Worm (Caenorhabditis elegans) whole organism, L1 larva: ENCODE measurements around the gene F54B11.10.

Source experiments
- C04F5.9 ChIP-seq: sonication (generic microtip); optimal IDR thresholded peaks from 2 replicates; lab custom pipeline; 2016; ENCODE audit warnings: missing genetic modification characterization, missing compliant biosample characterization
- alr-1 ChIP-seq: fragments of 200-800 bp; sonication (Bioruptor generic); optimal IDR thresholded peaks from 2 replicates; lab custom pipeline; 2018; ENCODE audit warnings: borderline replicate concordance, mild to moderate bottlenecking, missing genetic modification characterization, missing compliant biosample characterization
- aly-2 ChIP-seq: fragments of 150-350 bp; optimal IDR thresholded peaks from 2 replicates; lab custom pipeline; 2014; ENCODE audit warnings: missing biosample characterization, missing genetic modification characterization
- ceh-8 ChIP-seq: fragments of 200-800 bp; sonication (Bioruptor generic); optimal IDR thresholded peaks from 2 replicates; lab custom pipeline; 2018; ENCODE audit warnings: mild to moderate bottlenecking, missing genetic modification characterization, moderate library complexity, missing compliant biosample characterization
- ceh-82 ChIP-seq, 3 experiments: fragments of 150-350 bp in 1 of 3; sonication (generic microtip) in 2 of 3; optimal IDR thresholded peaks; 2 replicates each; lab custom pipeline; 2014 to 2017; ENCODE audit warnings: missing biosample characterization in 3 of 3, missing genetic modification characterization in 3 of 3
- ces-1 ChIP-seq: fragments of 150-350 bp; optimal IDR thresholded peaks from 2 replicates; lab custom pipeline; 2014; ENCODE audit warnings: missing biosample characterization, missing genetic modification reagents, missing genetic modification characterization
- dsc-1 ChIP-seq: sonication (generic microtip); optimal IDR thresholded peaks from 2 replicates; lab custom pipeline; 2016; ENCODE audit warnings: mild to moderate bottlenecking, missing genetic modification characterization, missing compliant biosample characterization
- efl-1 ChIP-seq, 4 experiments: fragments of 150-350 bp; optimal IDR thresholded peaks in 3 of 4; peaks in 1 of 4; 1 replicate in 1 of 4; 2 replicates in 3 of 4; lab custom pipeline; 2014; ENCODE audit warnings: missing biosample characterization in 2 of 4, missing genetic modification characterization in 2 of 4, missing genetic modification reagents in 2 of 4
- elt-2 ChIP-seq: sonication (generic microtip); optimal IDR thresholded peaks from 2 replicates; lab custom pipeline; 2016; ENCODE audit warnings: missing genetic modification characterization, mild to moderate bottlenecking, inconsistent platforms, missing compliant biosample characterization, missing genetic modification reagents
- ets-5 ChIP-seq: fragments of 200-800 bp; sonication (Bioruptor generic); IDR thresholded peaks from 2 replicates; pipeline ENCODE4 v1.3.6; 2022; ENCODE audit warnings: missing genetic modification characterization, missing compliant biosample characterization
- fkh-4 ChIP-seq: sonication (generic microtip); optimal IDR thresholded peaks from 2 replicates; lab custom pipeline; 2016; ENCODE audit warnings: missing compliant biosample characterization, missing genetic modification characterization, borderline replicate concordance
- fos-1 ChIP-seq: fragments of 150-350 bp; optimal IDR thresholded peaks from 2 replicates; lab custom pipeline; 2014; ENCODE audit warnings: missing biosample characterization, missing genetic modification characterization
- hlh-17 ChIP-seq: fragments of 200-800 bp; sonication (Bioruptor generic); optimal IDR thresholded peaks from 2 replicates; lab custom pipeline; 2018; ENCODE audit warnings: missing genetic modification characterization, mild to moderate bottlenecking, missing compliant biosample characterization, moderate library complexity, borderline replicate concordance
- irx-1 ChIP-seq: sonication (generic microtip); optimal IDR thresholded peaks from 2 replicates; lab custom pipeline; 2016; ENCODE audit warnings: missing genetic modification characterization, missing compliant biosample characterization
- isw-1 ChIP-seq: fragments of 200-800 bp; sonication (Bioruptor generic); IDR thresholded peaks from 2 replicates; pipeline ENCODE4 v1.3.6; 2022; ENCODE audit warnings: missing genetic modification characterization, missing compliant biosample characterization
- jun-1 ChIP-seq: fragments of 150-350 bp; optimal IDR thresholded peaks from 2 replicates; lab custom pipeline; 2014; ENCODE audit warnings: missing biosample characterization, missing genetic modification reagents, missing genetic modification characterization
- lin-13 ChIP-seq: fragments of 150-350 bp; optimal IDR thresholded peaks from 2 replicates; lab custom pipeline; 2014; ENCODE audit warnings: missing biosample characterization, missing genetic modification reagents, missing genetic modification characterization
- lin-14 ChIP-seq: fragments of 200-800 bp; sonication (Bioruptor generic); optimal IDR thresholded peaks from 2 replicates; lab custom pipeline; 2018; ENCODE audit warnings: mild to moderate bottlenecking, missing genetic modification characterization, moderate library complexity, missing compliant biosample characterization
- lsy-2 ChIP-seq, 2 experiments: fragments of 150-350 bp; optimal IDR thresholded peaks; 2 replicates each; lab custom pipeline; 2014; ENCODE audit warnings: missing biosample characterization in 2 of 2, missing genetic modification characterization in 2 of 2
- mdl-1 ChIP-seq, 2 experiments: fragments of 150-350 bp; optimal IDR thresholded peaks; 2 replicates each; lab custom pipeline; 2014 to 2017; ENCODE audit warnings: missing biosample characterization in 2 of 2, missing genetic modification characterization in 2 of 2, inconsistent platforms in 1 of 2
- mef-2 ChIP-seq: fragments of 150-350 bp; optimal IDR thresholded peaks from 2 replicates; lab custom pipeline; 2014; ENCODE audit warnings: missing biosample characterization, missing genetic modification characterization
- mep-1 ChIP-seq: fragments of 150-350 bp; optimal IDR thresholded peaks from 2 replicates; lab custom pipeline; 2014; ENCODE audit warnings: missing biosample characterization, missing genetic modification characterization
- nhr-12 ChIP-seq: sonication (generic microtip); optimal IDR thresholded peaks from 2 replicates; lab custom pipeline; 2017; ENCODE audit warnings: missing biosample characterization, missing genetic modification characterization
- nhr-19 ChIP-seq: fragments of 200-800 bp; sonication (Bioruptor generic); conservative IDR thresholded peaks from 2 replicates; pipeline ENCODE4 v1.3.6; 2022; ENCODE audit warnings: missing genetic modification characterization, missing compliant biosample characterization
- nhr-20 ChIP-seq: sonication (generic microtip); optimal IDR thresholded peaks from 2 replicates; lab custom pipeline; 2016; ENCODE audit warnings: mild to moderate bottlenecking, missing genetic modification characterization, missing compliant biosample characterization
- nhr-28 ChIP-seq: fragments of 150-350 bp; optimal IDR thresholded peaks from 2 replicates; lab custom pipeline; 2014; ENCODE audit warnings: missing biosample characterization, missing genetic modification characterization
- nhr-71 ChIP-seq: sonication (generic microtip); optimal IDR thresholded peaks from 2 replicates; lab custom pipeline; 2016; ENCODE audit warnings: mild to moderate bottlenecking, missing genetic modification characterization, moderate library complexity, missing compliant biosample characterization
- nhr-77 ChIP-seq: fragments of 150-350 bp; optimal IDR thresholded peaks from 2 replicates; lab custom pipeline; 2014; ENCODE audit warnings: missing biosample characterization, missing genetic modification characterization
- nhr-84 ChIP-seq: sonication (generic microtip); optimal IDR thresholded peaks from 2 replicates; lab custom pipeline; 2017; ENCODE audit warnings: missing biosample characterization, missing genetic modification characterization
- pqm-1 ChIP-seq: sonication (generic microtip); optimal IDR thresholded peaks from 3 replicates; lab custom pipeline; 2017; ENCODE audit warnings: missing biosample characterization, missing genetic modification characterization
- rnt-1 ChIP-seq: sonication (generic microtip); optimal IDR thresholded peaks from 2 replicates; lab custom pipeline; 2016; ENCODE audit warnings: mild to moderate bottlenecking, missing genetic modification characterization, moderate library complexity, missing compliant biosample characterization
- snpc-4 ChIP-seq: fragments of 150-350 bp; optimal IDR thresholded peaks from 2 replicates; lab custom pipeline; 2014; ENCODE audit warnings: missing biosample characterization, missing genetic modification characterization
- snu-23 ChIP-seq: sonication (generic microtip); optimal IDR thresholded peaks from 2 replicates; lab custom pipeline; 2016; ENCODE audit warnings: missing genetic modification characterization, missing compliant biosample characterization
- sox-4 ChIP-seq: sonication (generic microtip); optimal IDR thresholded peaks from 2 replicates; lab custom pipeline; 2016; ENCODE audit warnings: missing genetic modification characterization, missing compliant biosample characterization
- sup-37 ChIP-seq: fragments of 200-800 bp; sonication (Bioruptor generic); optimal IDR thresholded peaks from 2 replicates; lab custom pipeline; 2018; ENCODE audit warnings: mild to moderate bottlenecking, missing genetic modification characterization, missing compliant biosample characterization
- swsn-7 ChIP-seq: sonication (generic microtip); optimal IDR thresholded peaks from 2 replicates; lab custom pipeline; 2016; ENCODE audit warnings: missing genetic modification characterization, missing compliant biosample characterization
- unc-30 ChIP-seq: sonication (generic microtip); optimal IDR thresholded peaks from 2 replicates; lab custom pipeline; 2017; ENCODE audit warnings: missing biosample characterization, missing genetic modification characterization
- unc-98 ChIP-seq: fragments of 200-800 bp; sonication (Bioruptor generic); IDR thresholded peaks from 2 replicates; pipeline ENCODE4 v1.3.6; 2022; ENCODE audit warnings: missing genetic modification characterization, missing compliant biosample characterization
- vab-15 ChIP-seq: sonication (generic microtip); optimal IDR thresholded peaks from 2 replicates; lab custom pipeline; 2017; ENCODE audit warnings: missing genotype, mild to moderate bottlenecking, missing genetic modification characterization, missing compliant biosample characterization
- zag-1 ChIP-seq: fragments of 150-350 bp; optimal IDR thresholded peaks from 2 replicates; lab custom pipeline; 2014; ENCODE audit warnings: missing biosample characterization, missing genetic modification characterization
- ztf-11 ChIP-seq, 2 experiments: sonication (generic microtip); optimal IDR thresholded peaks; 2 replicates each; lab custom pipeline; 2016 to 2017; ENCODE audit warnings: missing genetic modification characterization in 2 of 2, missing biosample characterization in 1 of 2, missing compliant biosample characterization in 1 of 2

Gene F54B11.10

DNA sequence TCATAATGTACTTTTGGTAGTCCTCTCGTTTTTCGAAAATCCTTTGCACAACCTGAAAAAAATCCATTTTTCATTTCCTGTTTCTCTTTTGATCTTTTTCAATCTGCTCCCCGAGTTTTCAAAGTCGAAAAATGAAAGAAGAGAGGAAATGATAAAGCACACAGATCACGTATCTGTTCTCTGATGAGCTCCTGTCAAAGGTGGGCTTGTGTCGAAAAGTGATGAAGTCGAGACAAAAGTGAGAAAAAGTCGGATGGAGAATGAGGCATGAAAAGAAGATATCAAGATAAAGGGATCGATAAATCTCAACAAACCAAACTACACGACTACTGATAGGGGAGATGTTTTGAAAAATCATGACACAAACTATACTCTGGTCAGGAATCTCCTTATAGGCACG lies 26.8 kb upstream of the F54B11.10 start (continued):
- peak; percentile 21 for TF ChIP-seq snu-23
- TF ChIP-seq nhr-77 (tag; lab: Kevin White, UChicago), result no peak
- TF ChIP-seq hlh-17 (GFP tag; lab: Kevin White, UChicago), result no peak
- peak; percentile 33 for TF ChIP-seq mef-2 (tag; lab: Kevin White, UChicago)
- no peak for TF ChIP-seq fos-1 (tag; lab: Kevin White, UChicago)
- TF ChIP-seq fkh-4 (tag; lab: Kevin White, UChicago), result no peak
- no peak for TF ChIP-seq lin-13 (GFP tag; lab: Kevin White, UChicago)
- no peak for TF ChIP-seq pqm-1
- no peak for TF ChIP-seq sox-4 (tag; lab: Kevin White, UChicago)
- TF ChIP-seq ces-1 (GFP tag; lab: Kevin White, UChicago), result no peak
- no peak for TF ChIP-seq alr-1 (tag; lab: Kevin White, UChicago)
- TF ChIP-seq nhr-71 (tag; lab: Kevin White, UChicago), result peak; percentile 86
- TF ChIP-seq zag-1 (tag; lab: Kevin White, UChicago), result no peak
- TF ChIP-seq lin-14, result peak; percentile 72
- no peak for TF ChIP-seq aly-2 (tag; lab: Kevin White, UChicago)
- TF ChIP-seq rnt-1 (tag; lab: Kevin White, UChicago), result peak; percentile 71
- TF ChIP-seq jun-1 (tag; lab: Kevin White, UChicago), result no peak
- no peak for TF ChIP-seq C04F5.9 (tag; lab: Kevin White, UChicago)
- TF ChIP-seq mdl-1 (tag; optimal IDR thresholded peaks at IDR 0.05; lab: Kevin White, UChicago), result no peak
- TF ChIP-seq, all 84 proteins: peak for 7

DNA sequence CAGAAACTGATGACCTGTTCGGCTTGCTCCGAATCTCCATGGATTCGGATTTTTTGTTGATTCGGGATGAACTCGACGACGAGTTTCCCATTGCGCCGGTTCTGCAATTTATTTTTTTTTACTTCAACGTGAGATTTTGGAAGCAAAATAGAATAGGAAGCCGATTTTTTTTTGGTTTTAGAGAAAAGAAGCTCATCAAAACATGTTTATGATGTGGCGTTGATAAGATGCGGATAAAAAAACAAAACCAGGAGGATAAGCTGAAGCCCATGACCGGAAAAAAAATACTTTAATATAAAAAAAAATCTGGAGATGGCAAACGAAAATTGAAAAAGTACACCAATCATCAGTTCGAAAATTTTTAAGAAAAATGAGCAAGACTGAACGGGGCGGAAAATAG lies 25.9 kb upstream of the F54B11.10 start, which contains the start of gene glb-20:
TSS of gene glb-20 (minus strand) at position 101 of the 400 bp plus-strand sequence.
- TF ChIP-seq lsy-2 (tag; optimal IDR thresholded peaks at IDR 0.05; lab: Kevin White, UChicago), result no peak
- TF ChIP-seq irx-1 (tag; lab: Kevin White, UChicago), result no peak
- no peak for TF ChIP-seq alr-1 (tag; lab: Kevin White, UChicago)
- TF ChIP-seq ets-5 (GFP tag; lab: Robert Waterston, UW), result no peak
- TF ChIP-seq nhr-28 (tag; lab: Kevin White, UChicago), result no peak
- no peak for TF ChIP-seq snpc-4 (tag; lab: Kevin White, UChicago)
- TF ChIP-seq dsc-1, result no peak
- TF ChIP-seq efl-1 (optimal IDR thresholded peaks at IDR 0.05; lab: Kevin White, UChicago), result no peak
- TF ChIP-seq efl-1 (GFP tag; optimal IDR thresholded peaks at IDR 0.05 in 1 of 2; lab: Kevin White, UChicago), result no peak
- TF ChIP-seq isw-1 (GFP tag; lab: Robert Waterston, UW), result no peak
- TF ChIP-seq ztf-11 (tag; optimal IDR thresholded peaks at IDR 0.05; lab: Kevin White, UChicago), result no peak
- TF ChIP-seq rnt-1 (tag; lab: Kevin White, UChicago), result no peak
- no peak for TF ChIP-seq nhr-19 (GFP tag; lab: Robert Waterston, UW)
- TF ChIP-seq nhr-84 (tag; lab: Kevin White, UChicago), result no peak
- no peak for TF ChIP-seq sup-37 (GFP tag; lab: Kevin White, UChicago)
- no peak for TF ChIP-seq vab-15 (tag; lab: Kevin White, UChicago)
- no peak for TF ChIP-seq nhr-20
- no peak for TF ChIP-seq unc-98 (GFP tag; lab: Robert Waterston, UW)
- TF ChIP-seq ces-1 (GFP tag; lab: Kevin White, UChicago), result no peak

DNA sequence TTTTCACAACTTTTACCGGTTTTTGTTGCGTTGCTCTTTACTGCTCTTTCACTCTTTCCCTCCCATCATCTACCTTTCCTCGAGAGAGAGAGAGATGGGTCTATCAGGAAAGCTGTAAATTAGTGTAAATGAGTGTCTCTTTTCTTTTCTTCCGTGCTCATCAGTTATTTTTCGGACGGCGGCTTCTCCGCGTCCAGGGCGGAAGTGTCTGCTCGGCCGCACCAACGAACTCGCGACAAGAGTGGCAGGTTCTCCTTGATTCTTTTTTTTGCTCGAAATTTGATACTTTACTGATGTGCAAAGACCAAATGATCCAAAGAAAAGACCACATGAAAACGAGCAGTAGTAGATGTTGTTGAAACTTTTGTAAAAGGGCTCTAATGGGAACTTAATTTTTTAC lies 23.3 kb upstream of the F54B11.10 start:
- TF ChIP-seq nhr-71 (tag; lab: Kevin White, UChicago), result peak; percentile 41
- TF ChIP-seq rnt-1 (tag; lab: Kevin White, UChicago), result peak; percentile 31
- TF ChIP-seq lin-14, result peak; percentile 70
- no peak for TF ChIP-seq ceh-82 (tag; optimal IDR thresholded peaks at IDR 0.05; lab: Kevin White, UChicago)
- no peak for TF ChIP-seq mep-1 (tag; lab: Kevin White, UChicago)
- TF ChIP-seq vab-15 (tag; lab: Kevin White, UChicago), result no peak
- TF ChIP-seq elt-2, result no peak
- no peak for TF ChIP-seq nhr-12 (tag; lab: Kevin White, UChicago)
- TF ChIP-seq swsn-7 (tag; lab: Kevin White, UChicago), result no peak
- TF ChIP-seq lsy-2 (tag; optimal IDR thresholded peaks at IDR 0.05; lab: Kevin White, UChicago), result no peak
- no peak for TF ChIP-seq ceh-8 (GFP tag; lab: Kevin White, UChicago)
- TF ChIP-seq unc-30 (tag; lab: Kevin White, UChicago), result no peak
- no peak for TF ChIP-seq C04F5.9 (tag; lab: Kevin White, UChicago)
